Worm (Caenorhabditis elegans) whole organism, L3 larva: ENCODE results near the gene tbc-17.

ENCODE experiments used
- ama-1 ChIP-seq: fragments of 150-350 bp; optimal IDR thresholded peaks from 2 replicates; lab custom pipeline; 2018
- daf-12 ChIP-seq: fragments of 150-350 bp; optimal IDR thresholded peaks from 2 replicates; lab custom pipeline; 2014; ENCODE audit warnings: missing biosample characterization, missing genetic modification reagents, missing genetic modification characterization
- mdl-1 ChIP-seq: fragments of 150-350 bp; optimal IDR thresholded peaks from 2 replicates; lab custom pipeline; 2014; ENCODE audit warnings: missing biosample characterization, missing genetic modification characterization
- nhr-11 ChIP-seq: fragments of 150-350 bp; optimal IDR thresholded peaks from 2 replicates; lab custom pipeline; 2014; ENCODE audit warnings: missing biosample characterization, missing genetic modification characterization
- nhr-77 ChIP-seq: fragments of 150-350 bp; optimal IDR thresholded peaks from 2 replicates; lab custom pipeline; 2014; ENCODE audit warnings: missing biosample characterization, missing genetic modification characterization
- pha-4 ChIP-seq: fragments of 150-350 bp; optimal IDR thresholded peaks from 2 replicates; lab custom pipeline; 2014; ENCODE audit warnings: missing biosample characterization, missing genetic modification reagents, missing genetic modification characterization
- skn-1 ChIP-seq: fragments of 150-350 bp; optimal IDR thresholded peaks from 2 replicates; lab custom pipeline; 2014; ENCODE audit warnings: missing biosample characterization, missing genetic modification characterization
- snpc-4 ChIP-seq: fragments of 150-350 bp; optimal IDR thresholded peaks from 2 replicates; lab custom pipeline; 2014; ENCODE audit warnings: missing biosample characterization, missing genetic modification characterization
- unc-39 ChIP-seq: sonication (generic microtip); optimal IDR thresholded peaks from 4 replicates; lab custom pipeline; 2017; ENCODE audit warnings: missing biosample characterization, missing genetic modification characterization
- unc-62 ChIP-seq: fragments of 150-350 bp; sonication (generic microtip); optimal IDR thresholded peaks from 4 replicates; lab custom pipeline; 2014; ENCODE audit warnings: missing biosample characterization, missing genetic modification reagents, missing genetic modification characterization
- zag-1 ChIP-seq: fragments of 150-350 bp; optimal IDR thresholded peaks from 2 replicates; lab custom pipeline; 2014; ENCODE audit warnings: missing biosample characterization, missing genetic modification characterization
- ztf-11 ChIP-seq: fragments of 150-350 bp; optimal IDR thresholded peaks from 2 replicates; lab custom pipeline; 2014; ENCODE audit warnings: missing biosample characterization, missing genetic modification characterization

ce11 chrII:12678867-12679134, 15.4 kb upstream of the tbc-17 start, which contains the start of gene Y38E10A.24:
- TF ChIP-seq mdl-1 (tag; lab: Kevin White, UChicago) (no peak), ama-1 (lab: Kevin White, UChicago) (no peak), nhr-11 (tag; lab: Kevin White, UChicago) (no peak), daf-12 (no peak), nhr-77 (tag; lab: Kevin White, UChicago) (no peak), ztf-11 (tag; lab: Kevin White, UChicago) (no peak), snpc-4 (no peak), zag-1 (no peak), unc-62 (GFP tag; lab: Kevin White, UChicago) (no peak), pha-4 (tag; lab: Kevin White, UChicago) (no peak), skn-1 (no peak), unc-39 (no peak)
